Worm (Caenorhabditis elegans) whole organism, mixed stage, embryonic: ENCODE data around the gene spk-1.

Source experiments
- M03D4.4 ChIP-seq: sonication (generic microtip); optimal IDR thresholded peaks from 2 replicates; lab custom pipeline; 2017; ENCODE audit warnings: mild to moderate bottlenecking, missing genetic modification characterization, missing compliant biosample characterization
- bed-3 ChIP-seq: fragments of 200-800 bp; sonication (Bioruptor generic); optimal IDR thresholded peaks from 3 replicates; lab custom pipeline; 2018; ENCODE audit warnings: mild to moderate bottlenecking, missing genetic modification characterization, moderate library complexity, missing compliant biosample characterization
- ceh-39 ChIP-seq: fragments of 150-350 bp; optimal IDR thresholded peaks from 2 replicates; lab custom pipeline; 2014; ENCODE audit warnings: missing biosample characterization, missing genetic modification characterization
- ceh-43 ChIP-seq: fragments of 200-800 bp; sonication (Bioruptor generic); optimal IDR thresholded peaks from 2 replicates; lab custom pipeline; 2018; ENCODE audit warnings: mild to moderate bottlenecking, missing genetic modification characterization, moderate library complexity, missing compliant biosample characterization
- ceh-83 ChIP-seq: fragments of 200-800 bp; sonication (Bioruptor generic); optimal IDR thresholded peaks from 2 replicates; lab custom pipeline; 2018; ENCODE audit warnings: mild to moderate bottlenecking, missing genetic modification characterization, missing compliant biosample characterization
- ces-1 ChIP-seq: fragments of 150-350 bp; optimal IDR thresholded peaks from 2 replicates; lab custom pipeline; 2014; ENCODE audit warnings: missing biosample characterization, missing genetic modification reagents, missing genetic modification characterization
- elt-1 ChIP-seq: sonication (generic microtip); optimal IDR thresholded peaks from 2 replicates; lab custom pipeline; 2017; ENCODE audit warnings: missing genetic modification characterization, mild to moderate bottlenecking, missing compliant biosample characterization, antibody characterized with exemption, moderate library complexity, borderline replicate concordance; ENCODE audit not compliant: insufficient read depth
- elt-3 ChIP-seq: fragments of 150-350 bp; optimal IDR thresholded peaks from 2 replicates; lab custom pipeline; 2014; ENCODE audit warnings: missing biosample characterization, missing genetic modification characterization
- flh-1 ChIP-seq: fragments of 200-800 bp; sonication (Bioruptor generic); optimal IDR thresholded peaks from 2 replicates; lab custom pipeline; 2018; ENCODE audit warnings: mild to moderate bottlenecking, missing genetic modification characterization, moderate library complexity, missing compliant biosample characterization
- ham-2 ChIP-seq: fragments of 200-800 bp; sonication (Bioruptor generic); optimal IDR thresholded peaks from 2 replicates; lab custom pipeline; 2018; ENCODE audit warnings: mild to moderate bottlenecking, missing genetic modification characterization, missing compliant biosample characterization
- hlh-1 ChIP-seq: fragments of 150-350 bp; optimal IDR thresholded peaks from 2 replicates; lab custom pipeline; 2014; ENCODE audit warnings: missing biosample characterization, missing genetic modification reagents, missing genetic modification characterization
- lsy-2 ChIP-seq: fragments of 150-350 bp; optimal IDR thresholded peaks from 2 replicates; lab custom pipeline; 2014; ENCODE audit warnings: missing biosample characterization, missing genetic modification characterization
- mep-1 ChIP-seq: fragments of 150-350 bp; optimal IDR thresholded peaks from 2 replicates; lab custom pipeline; 2017; ENCODE audit warnings: missing biosample characterization, missing genetic modification reagents, missing genetic modification characterization, inconsistent platforms
- mls-2 ChIP-seq: sonication (generic microtip); optimal IDR thresholded peaks from 2 replicates; lab custom pipeline; 2016; ENCODE audit warnings: mild to moderate bottlenecking, missing genetic modification characterization, moderate library complexity, missing compliant biosample characterization
- nhr-12 ChIP-seq: fragments of 150-350 bp; optimal IDR thresholded peaks from 2 replicates; lab custom pipeline; 2014; ENCODE audit warnings: missing biosample characterization, missing genetic modification characterization
- nhr-237 ChIP-seq: fragments of 150-350 bp; optimal IDR thresholded peaks from 2 replicates; lab custom pipeline; 2014; ENCODE audit warnings: missing biosample characterization, missing genetic modification characterization
- nhr-28 ChIP-seq: fragments of 150-350 bp; optimal IDR thresholded peaks from 2 replicates; lab custom pipeline; 2014; ENCODE audit warnings: missing biosample characterization, missing genetic modification characterization
- pha-4 ChIP-seq: fragments of 150-350 bp; optimal IDR thresholded peaks from 2 replicates; lab custom pipeline; 2018; ENCODE audit warnings: missing biosample characterization, missing genetic modification reagents, missing genetic modification characterization
- sem-2 ChIP-seq: fragments of 200-800 bp; sonication (Bioruptor generic); optimal IDR thresholded peaks from 2 replicates; lab custom pipeline; 2018; ENCODE audit warnings: mild to moderate bottlenecking, missing genetic modification characterization, missing compliant biosample characterization
- snpc-4 ChIP-seq: fragments of 150-350 bp; optimal IDR thresholded peaks from 2 replicates; lab custom pipeline; 2014; ENCODE audit warnings: missing biosample characterization, missing genetic modification characterization
- sptf-1 ChIP-seq: sonication (generic microtip); optimal IDR thresholded peaks from 2 replicates; lab custom pipeline; 2017; ENCODE audit warnings: mild to moderate bottlenecking, missing genetic modification characterization, moderate library complexity, missing compliant biosample characterization
- tbx-8 ChIP-seq: fragments of 200-800 bp; sonication (Bioruptor generic); optimal IDR thresholded peaks from 2 replicates; lab custom pipeline; 2018; ENCODE audit warnings: mild to moderate bottlenecking, missing genetic modification characterization, moderate library complexity, missing compliant biosample characterization
- unc-120 ChIP-seq: sonication (generic microtip); optimal IDR thresholded peaks from 2 replicates; lab custom pipeline; 2017; ENCODE audit warnings: missing genetic modification characterization, missing compliant biosample characterization; ENCODE audit not compliant: poor library complexity, severe bottlenecking
- unc-39 ChIP-seq: fragments of 150-350 bp; optimal IDR thresholded peaks from 2 replicates; lab custom pipeline; 2014; ENCODE audit warnings: missing biosample characterization, missing genetic modification characterization
- unc-62 ChIP-seq: fragments of 150-350 bp; optimal IDR thresholded peaks from 2 replicates; lab custom pipeline; 2014; ENCODE audit warnings: missing biosample characterization, missing genetic modification reagents, missing genetic modification characterization
- zip-8 ChIP-seq: fragments of 150-350 bp; optimal IDR thresholded peaks from 2 replicates; lab custom pipeline; 2014; ENCODE audit warnings: missing biosample characterization, missing genetic modification characterization
- ztf-11 ChIP-seq: fragments of 150-350 bp; optimal IDR thresholded peaks from 2 replicates; lab custom pipeline; 2014; ENCODE audit warnings: missing biosample characterization, missing genetic modification characterization

The spk-1 gene

ce11 chrIII:9465424-9465823 is 9.0 kb downstream of the spk-1 start, which contains the start of gene B0464.9:
B0464.9 (plus strand) TSS chrIII:9465767.
- TF ChIP-seq sptf-1 (tag; lab: Kevin White, UChicago), result peak; percentile 35
- TF ChIP-seq ceh-83, result peak; percentile 42
- peak; percentile 46 for TF ChIP-seq ces-1 (GFP tag; lab: Kevin White, UChicago)
- TF ChIP-seq lsy-2 (tag; lab: Kevin White, UChicago), result peak; percentile 16
- no peak for TF ChIP-seq ceh-43 (GFP tag; lab: Kevin White, UChicago)
- no peak for TF ChIP-seq nhr-237
- TF ChIP-seq unc-39 (tag; lab: Kevin White, UChicago), result no peak
- TF ChIP-seq mep-1 (tag; lab: Kevin White, UChicago), result peak; percentile 42

ce11 chrIII:9465865-9466264 is 9.5 kb downstream of the spk-1 start, which contains the start of gene B0464.6:
B0464.6 (minus strand) TSS chrIII:9465965.
- TF ChIP-seq mls-2 (tag; lab: Kevin White, UChicago) (no peak), unc-120 (tag; lab: Kevin White, UChicago) (no peak), zip-8 (tag; lab: Kevin White, UChicago) (no peak), ham-2 (no peak), snpc-4 (tag; lab: Kevin White, UChicago) (no peak), ztf-11 (tag; lab: Kevin White, UChicago) (no peak), M03D4.4 (tag; lab: Kevin White, UChicago) (no peak), hlh-1 (tag; lab: Kevin White, UChicago) (no peak), sptf-1 (tag; lab: Kevin White, UChicago) (no peak)

- TF ChIP-seq ceh-43 (GFP tag; lab: Kevin White, UChicago) (no peak), ceh-39 (tag; lab: Kevin White, UChicago) (peak; percentile 79), lsy-2 (tag; lab: Kevin White, UChicago) (peak; percentile 54), mep-1 (tag; lab: Kevin White, UChicago) (peak; percentile 55), unc-120 (tag; lab: Kevin White, UChicago) (no peak), unc-62 (GFP tag; lab: Kevin White, UChicago) (no peak), flh-1 (GFP tag; lab: Kevin White, UChicago) (no peak)
Measured at ce11 chrIII:9467095-9467494, 10.7 kb downstream of the spk-1 start, which contains the start of gene baf-1. baf-1 (plus strand) TSS chrIII:9467464.

- TF ChIP-seq tbx-8 (no peak), sptf-1 (tag; lab: Kevin White, UChicago) (no peak), mep-1 (tag; lab: Kevin White, UChicago) (no peak)
- TF ChIP-seq, all 35 proteins: peak for 0
Measured at ce11 chrIII:9467857-9468256, 11.4 kb downstream of the spk-1 start, which contains the start of gene tag-342. tag-342 (plus strand) TSS chrIII:9468157.

ce11 chrIII:9471996-9472395 is 15.6 kb downstream of the spk-1 start:
- no peak for TF ChIP-seq unc-120 (tag; lab: Kevin White, UChicago)
- TF ChIP-seq nhr-12 (tag; lab: Kevin White, UChicago), result no peak
- no peak for TF ChIP-seq nhr-28 (tag; lab: Kevin White, UChicago)
- TF ChIP-seq, all 35 proteins: peak for 0

- TF ChIP-seq tbx-8 (no peak), mep-1 (tag; lab: Kevin White, UChicago) (no peak), hlh-1 (tag; lab: Kevin White, UChicago) (no peak), ceh-83 (no peak)
Measured at ce11 chrIII:9472464-9472863, 16.1 kb downstream of the spk-1 start.

- TF ChIP-seq ceh-39 (tag; lab: Kevin White, UChicago), result no peak
- TF ChIP-seq sem-2 (GFP tag; lab: Kevin White, UChicago), result no peak
- no peak for TF ChIP-seq ztf-11 (tag; lab: Kevin White, UChicago)
- TF ChIP-seq unc-62 (GFP tag; lab: Kevin White, UChicago), result no peak
- no peak for TF ChIP-seq unc-39 (tag; lab: Kevin White, UChicago)
- TF ChIP-seq bed-3 (GFP tag; lab: Kevin White, UChicago), result no peak
- no peak for TF ChIP-seq elt-1 (tag; lab: Kevin White, UChicago)
- TF ChIP-seq M03D4.4 (tag; lab: Kevin White, UChicago), result no peak
- TF ChIP-seq elt-3 (tag; lab: Kevin White, UChicago), result no peak
- no peak for TF ChIP-seq snpc-4 (tag; lab: Kevin White, UChicago)
- no peak for TF ChIP-seq pha-4 (tag; lab: Kevin White, UChicago)
Measured at ce11 chrIII:9474501-9474900, 18.1 kb downstream of the spk-1 start.
